Worm (Caenorhabditis elegans) whole organism, L1 larva: ENCODE data around the gene tsen-54.

Experiments
- ama-1 ChIP-seq: fragments of 150-350 bp; optimal IDR thresholded peaks from 2 replicates; lab custom pipeline; 2014
- blmp-1 ChIP-seq: fragments of 150-350 bp; optimal IDR thresholded peaks from 2 replicates; lab custom pipeline; 2014; ENCODE audit warnings: missing biosample characterization, missing genetic modification characterization
- fkh-10 ChIP-seq: sonication (generic microtip); optimal IDR thresholded peaks from 2 replicates; lab custom pipeline; 2017; ENCODE audit warnings: missing biosample characterization, missing genetic modification reagents, missing genetic modification characterization
- fos-1 ChIP-seq: fragments of 150-350 bp; optimal IDR thresholded peaks from 2 replicates; lab custom pipeline; 2014; ENCODE audit warnings: missing biosample characterization, missing genetic modification characterization
- lin-13 ChIP-seq: fragments of 150-350 bp; optimal IDR thresholded peaks from 2 replicates; lab custom pipeline; 2014; ENCODE audit warnings: missing biosample characterization, missing genetic modification reagents, missing genetic modification characterization
- lin-14 ChIP-seq: fragments of 200-800 bp; sonication (Bioruptor generic); optimal IDR thresholded peaks from 2 replicates; lab custom pipeline; 2018; ENCODE audit warnings: mild to moderate bottlenecking, missing genetic modification characterization, moderate library complexity, missing compliant biosample characterization
- lin-39 ChIP-seq: fragments of 150-350 bp; optimal IDR thresholded peaks from 2 replicates; lab custom pipeline; 2014; ENCODE audit warnings: missing biosample characterization, missing genetic modification reagents, missing genetic modification characterization
- zag-1 ChIP-seq: fragments of 150-350 bp; optimal IDR thresholded peaks from 2 replicates; lab custom pipeline; 2014; ENCODE audit warnings: missing biosample characterization, missing genetic modification characterization

- TF ChIP-seq blmp-1 (tag; lab: Kevin White, UChicago) (peak; percentile 45), zag-1 (tag; lab: Kevin White, UChicago) (no peak), fkh-10 (GFP tag; lab: Kevin White, UChicago) (no peak), lin-13 (GFP tag; lab: Kevin White, UChicago) (no peak), lin-14 (GFP tag; lab: Kevin White, UChicago) (peak; percentile 80), ama-1 (no peak), fos-1 (tag; lab: Kevin White, UChicago) (no peak), lin-39 (tag; lab: Kevin White, UChicago) (no peak)
Measured at ce11 chrIV:1911273-1911672, 36.7 kb upstream of the tsen-54 start.
